Worm (Caenorhabditis elegans) whole organism, mixed stage, embryonic: ENCODE measurements around the gene C17G10.10.

Source experiments
- pha-4 ChIP-seq: fragments of 150-350 bp; optimal IDR thresholded peaks from 2 replicates; lab custom pipeline; 2018; ENCODE audit warnings: missing biosample characterization, missing genetic modification reagents, missing genetic modification characterization
- sptf-1 ChIP-seq: sonication (generic microtip); optimal IDR thresholded peaks from 2 replicates; lab custom pipeline; 2017; ENCODE audit warnings: mild to moderate bottlenecking, missing genetic modification characterization, moderate library complexity, missing compliant biosample characterization

- no peak for TF ChIP-seq pha-4 (tag; lab: Kevin White, UChicago)
- TF ChIP-seq sptf-1: no peak
Observed at ce11 chrII:5642110-5642509, 42.9 kb upstream of the C17G10.10 start.
